Fruit fly (Drosophila melanogaster) whole organism, wandering third instar larva: ENCODE measurements around the gene Trm1.

Experiments used
- CrebA ChIP-seq: fragments of 200-800 bp; sonication (Bioruptor generic); optimal IDR thresholded peaks from 2 replicates; lab custom pipeline; 2016; ENCODE audit warnings: missing biosample characterization, mild to moderate bottlenecking, missing genetic modification characterization, borderline replicate concordance
- Rel ChIP-seq, 2 experiments: fragments of 200-800 bp; sonication (Bioruptor generic) in 1 of 2; optimal IDR thresholded peaks; 2 replicates in 1 of 2; 3 replicates in 1 of 2; lab custom pipeline; 2016 to 2019; ENCODE audit warnings: mild to moderate bottlenecking in 2 of 2, missing biosample characterization in 2 of 2, missing genetic modification characterization in 2 of 2, moderate library complexity in 1 of 2
- Sp1 ChIP-seq: fragments of 200-800 bp; sonication (Bioruptor generic); optimal IDR thresholded peaks from 3 replicates; lab custom pipeline; 2019; ENCODE audit warnings: missing biosample characterization, mild to moderate bottlenecking, missing genetic modification characterization, moderate library complexity
- pan ChIP-seq: fragments of >200 bp; optimal IDR thresholded peaks from 2 replicates; lab custom pipeline; 2017
- psq ChIP-seq: fragments of 200-800 bp; sonication (Bioruptor generic); optimal IDR thresholded peaks from 3 replicates; lab custom pipeline; 2017; ENCODE audit warnings: missing biosample characterization, mild to moderate bottlenecking, missing genetic modification characterization, moderate library complexity
- tai ChIP-seq: sonication (Bioruptor generic); optimal IDR thresholded peaks from 2 replicates; lab custom pipeline; 2016; ENCODE audit warnings: missing biosample characterization, missing genetic modification characterization

dm6 chr2L:12397974-12398373, 29.9 kb upstream of the Trm1 start, which contains the start of gene Pkd2:
- no peak for TF ChIP-seq Sp1
- no peak for TF ChIP-seq CrebA (GFP tag; lab: Kevin White, UChicago)
- no peak for TF ChIP-seq Rel (GFP tag; optimal IDR thresholded peaks at IDR 0.05; lab: Kevin White, UChicago)
- TF ChIP-seq Rel (tag; optimal IDR thresholded peaks at IDR 0.05; lab: Kevin White, UChicago): no peak
- no peak for TF ChIP-seq pan
- no peak for TF ChIP-seq tai (GFP tag; lab: Kevin White, UChicago)
- no peak for TF ChIP-seq psq (GFP tag; lab: Kevin White, UChicago)
